Fruit fly (Drosophila melanogaster) whole organism, embryonic: ENCODE results near the gene VhaM9.7-c.

Experiments used
- Asciz ChIP-seq: fragments of 200-800 bp; sonication (Bioruptor generic); optimal IDR thresholded peaks from 2 replicates; lab custom pipeline; 2017; ENCODE audit warnings: missing biosample characterization, mild to moderate bottlenecking, missing genetic modification characterization, missing genetic modification reagents
- C15 ChIP-seq: fragments of 200-800 bp; sonication (Bioruptor generic); IDR thresholded peaks from 3 replicates; pipeline ENCODE4 v1.3.6; 2022; ENCODE audit warnings: missing biosample characterization, missing genetic modification characterization
- CG10321 ChIP-seq: fragments of 200-800 bp; sonication (Bioruptor generic); IDR thresholded peaks from 2 replicates; pipeline ENCODE4 v1.3.6; 2022; ENCODE audit warnings: missing biosample characterization, missing genetic modification characterization
- CG10959 ChIP-seq: fragments of 200-800 bp; sonication (Bioruptor generic); IDR thresholded peaks from 2 replicates; pipeline ENCODE4 v1.3.6; 2022; ENCODE audit warnings: missing biosample characterization, missing genetic modification characterization
- CG13624 ChIP-seq: fragments of 200-800 bp; sonication (Bioruptor generic); optimal IDR thresholded peaks from 2 replicates; lab custom pipeline; 2016; ENCODE audit warnings: missing biosample characterization, missing genetic modification characterization
- CG13894 ChIP-seq: fragments of 200-800 bp; sonication (Bioruptor generic); optimal IDR thresholded peaks from 3 replicates; lab custom pipeline; 2018; ENCODE audit warnings: missing biosample characterization, mild to moderate bottlenecking, missing genetic modification characterization, moderate library complexity
- CG15269 ChIP-seq: fragments of 200-800 bp; sonication (Bioruptor generic); optimal IDR thresholded peaks from 2 replicates; lab custom pipeline; 2018; ENCODE audit warnings: missing biosample characterization, mild to moderate bottlenecking, missing genetic modification characterization, moderate library complexity
- CG1647 ChIP-seq: fragments of 200-800 bp; sonication (Bioruptor generic); optimal IDR thresholded peaks from 3 replicates; lab custom pipeline; 2016; ENCODE audit warnings: missing biosample characterization, missing genetic modification characterization
- CG17328 ChIP-seq: fragments of 200-800 bp; sonication (Bioruptor generic); IDR thresholded peaks from 2 replicates; pipeline ENCODE4 v1.3.6; 2022; ENCODE audit warnings: missing biosample characterization, missing genetic modification characterization
- CG17361 ChIP-seq: fragments of 200-800 bp; sonication (Bioruptor generic); IDR thresholded peaks from 3 replicates; pipeline ENCODE4 v1.3.6; 2022; ENCODE audit warnings: missing biosample characterization, missing genetic modification characterization
- CG2129 ChIP-seq: fragments of 200-800 bp; sonication (Bioruptor generic); IDR thresholded peaks from 2 replicates; pipeline ENCODE4 v1.3.6; 2022; ENCODE audit warnings: missing biosample characterization, missing genetic modification characterization; ENCODE audit not compliant: partially characterized antibody
- CG2202 ChIP-seq: fragments of 200-800 bp; sonication (Bioruptor generic); optimal IDR thresholded peaks from 2 replicates; lab custom pipeline; 2018; ENCODE audit warnings: missing biosample characterization, mild to moderate bottlenecking, missing genetic modification characterization
- CG2678 ChIP-seq: fragments of 200-800 bp; sonication (Bioruptor generic); optimal IDR thresholded peaks from 3 replicates; lab custom pipeline; 2019; ENCODE audit warnings: missing biosample characterization, mild to moderate bottlenecking, missing genetic modification characterization, moderate library complexity
- CG32772 ChIP-seq: fragments of 200-800 bp; sonication (Bioruptor generic); IDR thresholded peaks from 2 replicates; pipeline ENCODE4 v1.3.6; 2022; ENCODE audit warnings: missing biosample characterization, missing genetic modification characterization
- CG33213 ChIP-seq: fragments of 200-800 bp; sonication (Bioruptor generic); optimal IDR thresholded peaks from 3 replicates; lab custom pipeline; 2016; ENCODE audit warnings: missing biosample characterization, missing genetic modification characterization
- CG3838 ChIP-seq: fragments of 200-800 bp; sonication (Bioruptor generic); optimal IDR thresholded peaks from 3 replicates; lab custom pipeline; 2016; ENCODE audit warnings: missing biosample characterization, missing genetic modification characterization
- CG3995 ChIP-seq: fragments of 200-800 bp; sonication (Bioruptor generic); optimal IDR thresholded peaks from 3 replicates; lab custom pipeline; 2016; ENCODE audit warnings: missing biosample characterization, missing genetic modification characterization
- CG4404 ChIP-seq: fragments of 200-800 bp; sonication (Bioruptor generic); IDR thresholded peaks from 2 replicates; pipeline ENCODE4 v1.3.6; 2022; ENCODE audit warnings: missing biosample characterization, missing genetic modification characterization
- CG4820 ChIP-seq: fragments of 200-800 bp; sonication (Bioruptor generic); optimal IDR thresholded peaks from 3 replicates; lab custom pipeline; 2016; ENCODE audit warnings: missing biosample characterization, missing genetic modification characterization
- CG6854 ChIP-seq: fragments of 200-800 bp; sonication (Bioruptor generic); optimal IDR thresholded peaks from 3 replicates; lab custom pipeline; 2017; ENCODE audit warnings: missing biosample characterization, mild to moderate bottlenecking, missing genetic modification characterization
- CG8359 ChIP-seq: fragments of 200-800 bp; sonication (Bioruptor generic); optimal IDR thresholded peaks from 2 replicates; lab custom pipeline; 2017; ENCODE audit warnings: missing biosample characterization, mild to moderate bottlenecking, missing genetic modification characterization, borderline replicate concordance
- Chrac-16 ChIP-seq: fragments of 200-800 bp; sonication (Bioruptor generic); optimal IDR thresholded peaks from 3 replicates; lab custom pipeline; 2016; ENCODE audit warnings: missing biosample characterization, missing genetic modification characterization
- D ChIP-seq, 2 experiments: fragments of 200-800 bp in 1 of 2; fragments of >200 bp in 1 of 2; sonication (Bioruptor generic) in 1 of 2; optimal IDR thresholded peaks; 2 replicates in 1 of 2; 3 replicates in 1 of 2; lab custom pipeline; 2017; ENCODE audit warnings: mild to moderate bottlenecking in 1 of 2, missing biosample characterization in 1 of 2, missing genetic modification characterization in 1 of 2, missing genetic modification reagents in 1 of 2
- D19A ChIP-seq: fragments of 200-800 bp; optimal IDR thresholded peaks from 3 replicates; lab custom pipeline; 2019; ENCODE audit warnings: missing biosample characterization, mild to moderate bottlenecking, missing genetic modification characterization, moderate library complexity
- Fer3 ChIP-seq: fragments of 200-800 bp; sonication (Bioruptor generic); optimal IDR thresholded peaks from 2 replicates; lab custom pipeline; 2018; ENCODE audit warnings: missing biosample characterization, mild to moderate bottlenecking, missing genetic modification characterization, moderate library complexity
- Gsc ChIP-seq: fragments of 200-800 bp; sonication (Bioruptor generic); IDR thresholded peaks from 2 replicates; pipeline ENCODE4 v1.3.6; 2022; ENCODE audit warnings: missing biosample characterization, missing genetic modification characterization
- MBD-R2 ChIP-seq: fragments of 200-800 bp; sonication (Bioruptor generic); IDR thresholded peaks from 2 replicates; pipeline ENCODE4 v1.3.6; 2022; ENCODE audit warnings: missing biosample characterization, missing genetic modification characterization
- Mad ChIP-seq: fragments of 200-800 bp; sonication (Bioruptor generic); optimal IDR thresholded peaks from 2 replicates; lab custom pipeline; 2016; ENCODE audit warnings: missing biosample characterization, missing genetic modification characterization
- Neu2 ChIP-seq: fragments of 200-800 bp; sonication (Bioruptor generic); optimal IDR thresholded peaks from 3 replicates; lab custom pipeline; 2016; ENCODE audit warnings: missing biosample characterization, missing genetic modification characterization, borderline replicate concordance
- Opbp ChIP-seq: fragments of 200-800 bp; sonication (Bioruptor generic); IDR thresholded peaks from 3 replicates; pipeline ENCODE4 v1.3.6; 2022; ENCODE audit warnings: missing biosample characterization, missing genetic modification characterization; ENCODE audit not compliant: partially characterized antibody
- Optix ChIP-seq: fragments of 200-800 bp; sonication (Bioruptor generic); IDR thresholded peaks from 3 replicates; pipeline ENCODE4 v1.3.6; 2022; ENCODE audit warnings: missing biosample characterization, missing genetic modification characterization
- PHDP ChIP-seq: fragments of 200-800 bp; sonication (Bioruptor generic); optimal IDR thresholded peaks from 3 replicates; lab custom pipeline; 2018; ENCODE audit warnings: missing biosample characterization, mild to moderate bottlenecking, missing genetic modification characterization, moderate library complexity
- Poxn ChIP-seq: fragments of 200-800 bp; sonication (Bioruptor generic); IDR thresholded peaks from 2 replicates; pipeline ENCODE4 v1.3.6; 2022; ENCODE audit warnings: missing biosample characterization, missing genetic modification characterization
- Spps ChIP-seq: fragments of 200-800 bp; sonication (Bioruptor generic); optimal IDR thresholded peaks from 2 replicates; lab custom pipeline; 2018; ENCODE audit warnings: missing biosample characterization, mild to moderate bottlenecking, missing genetic modification characterization
- Xbp1 ChIP-seq: fragments of 200-800 bp; sonication (Bioruptor generic); optimal IDR thresholded peaks from 3 replicates; lab custom pipeline; 2016; ENCODE audit warnings: missing biosample characterization, mild to moderate bottlenecking, missing genetic modification characterization
- bbx ChIP-seq: fragments of 200-800 bp; sonication (Bioruptor generic); IDR thresholded peaks from 2 replicates; pipeline ENCODE4 v1.3.6; 2022; ENCODE audit warnings: missing biosample characterization, missing genetic modification characterization; ENCODE audit not compliant: partially characterized antibody
- br ChIP-seq: fragments of >200 bp; optimal IDR thresholded peaks from 2 replicates; lab custom pipeline; 2017
- caup ChIP-seq: fragments of 200-800 bp; sonication (Bioruptor generic); optimal IDR thresholded peaks from 3 replicates; lab custom pipeline; 2017; ENCODE audit warnings: missing biosample characterization, mild to moderate bottlenecking, missing genetic modification characterization, moderate library complexity; ENCODE audit not compliant: severe bottlenecking
- danr ChIP-seq: fragments of 200-800 bp; sonication (Bioruptor generic); IDR thresholded peaks from 2 replicates; pipeline ENCODE4 v1.3.6; 2022; ENCODE audit warnings: missing biosample characterization, missing genetic modification characterization
- dimm ChIP-seq: fragments of 200-800 bp; sonication (Bioruptor generic); IDR thresholded peaks from 2 replicates; pipeline ENCODE4 v1.3.6; 2022; ENCODE audit warnings: missing biosample characterization, missing genetic modification characterization
- emc ChIP-seq: fragments of 200-800 bp; sonication (Bioruptor generic); optimal IDR thresholded peaks from 2 replicates; lab custom pipeline; 2016; ENCODE audit warnings: missing biosample characterization, missing genetic modification characterization
- gce ChIP-seq: fragments of 200-800 bp; sonication (Bioruptor generic); IDR thresholded peaks from 3 replicates; pipeline ENCODE4 v1.3.6; 2022; ENCODE audit warnings: missing biosample characterization, missing genetic modification characterization
- gro ChIP-seq: fragments of 200-800 bp; sonication (Bioruptor generic); optimal IDR thresholded peaks from 2 replicates; lab custom pipeline; 2016; ENCODE audit warnings: missing biosample characterization, missing genetic modification characterization
- her ChIP-seq: fragments of 200-800 bp; sonication (Bioruptor generic); optimal IDR thresholded peaks from 2 replicates; lab custom pipeline; 2016; ENCODE audit warnings: missing biosample characterization, missing genetic modification characterization
- luna ChIP-seq: fragments of 200-800 bp; sonication (Bioruptor generic); optimal IDR thresholded peaks from 2 replicates; lab custom pipeline; 2016; ENCODE audit warnings: missing biosample characterization, missing genetic modification characterization
- schlank ChIP-seq: fragments of 200-800 bp; sonication (Bioruptor generic); optimal IDR thresholded peaks from 2 replicates; lab custom pipeline; 2018; ENCODE audit warnings: missing biosample characterization, mild to moderate bottlenecking, missing genetic modification characterization
- sens-2 ChIP-seq: fragments of 200-800 bp; sonication (Bioruptor generic); IDR thresholded peaks from 2 replicates; pipeline ENCODE4 v1.3.6; 2022; ENCODE audit warnings: missing biosample characterization, missing genetic modification characterization
- sob ChIP-seq: fragments of 200-800 bp; sonication (Bioruptor generic); IDR thresholded peaks from 2 replicates; pipeline ENCODE4 v1.3.6; 2022; ENCODE audit warnings: missing biosample characterization, missing genetic modification characterization
- tx ChIP-seq: fragments of 200-800 bp; sonication (Bioruptor generic); optimal IDR thresholded peaks from 2 replicates; lab custom pipeline; 2016; ENCODE audit warnings: missing biosample characterization, missing genetic modification characterization
- yki ChIP-seq: fragments of >200 bp; optimal IDR thresholded peaks from 3 replicates; lab custom pipeline; 2018

Gene VhaM9.7-c

dm6 chr3L:4138804-4139521 is 47.7 kb downstream of the VhaM9.7-c start, which contains the start of the genes Rop and Ras64B (continued):
- TF ChIP-seq CG2678 (tag; lab: Kevin White, UChicago) (no peak), CG2129 (peak; percentile 45; the same call in 1 of the 2 replicates), Optix (GFP tag; lab: Robert Waterston, UW) (no peak), luna (GFP tag; lab: Kevin White, UChicago) (peak; percentile 32), Neu2 (GFP tag; lab: Kevin White, UChicago) (no peak), bbx (GFP tag; lab: Robert Waterston, UW) (peak; percentile 81), Gsc (GFP tag; lab: Robert Waterston, UW) (no peak), CG17361 (GFP tag; lab: Robert Waterston, UW) (0 out of 3 replicates have a peak, but pooled peaks have one; percentile 35), D (optimal IDR thresholded peaks at IDR 0.05; lab: Kevin White, UChicago) (no peak), D (GFP tag; optimal IDR thresholded peaks at IDR 0.05; lab: Kevin White, UChicago) (no peak), gce (GFP tag; lab: Robert Waterston, UW) (no peak; the same call in 2 of the 3 replicates), CG1647 (GFP tag; lab: Kevin White, UChicago) (peak; percentile 11), CG15269 (tag; lab: Kevin White, UChicago) (no peak), CG2202 (peak; percentile 12), C15 (GFP tag; lab: Robert Waterston, UW) (no peak), her (GFP tag; lab: Kevin White, UChicago) (peak; percentile 17), CG10959 (no peak), br (no peak), danr (no peak), Mad (GFP tag; lab: Kevin White, UChicago) (no peak), CG6854 (GFP tag; lab: Kevin White, UChicago) (no peak), Chrac-16 (GFP tag; lab: Kevin White, UChicago) (no peak), gro (GFP tag; lab: Kevin White, UChicago) (peak; percentile 53), yki (lab: Kevin White, UChicago) (no peak), Spps (tag; lab: Kevin White, UChicago) (no peak), dimm (no peak), Fer3 (tag; lab: Kevin White, UChicago) (no peak), CG8359 (GFP tag; lab: Kevin White, UChicago) (no peak), CG4820 (no peak), caup (peak; percentile 40), sob (no peak; the same call in none of the 2 replicates), CG17328 (GFP tag; lab: Robert Waterston, UW) (no peak), MBD-R2 (GFP tag; lab: Robert Waterston, UW) (peak; percentile 84), emc (GFP tag; lab: Kevin White, UChicago) (no peak), Opbp (GFP tag; lab: Robert Waterston, UW) (peak; percentile 92), Poxn (GFP tag; lab: Robert Waterston, UW) (no peak), CG13894 (tag; lab: Kevin White, UChicago) (peak; percentile 41), CG4404 (no peak), CG13624 (peak; percentile 43), Asciz (GFP tag; lab: Kevin White, UChicago) (no peak), CG33213 (GFP tag; lab: Kevin White, UChicago) (peak; percentile 78), CG3838 (no peak), CG3995 (no peak), D19A (tag; lab: Kevin White, UChicago) (no peak), schlank (no peak), PHDP (tag; lab: Kevin White, UChicago) (peak; percentile 47), tx (GFP tag; lab: Kevin White, UChicago) (no peak), CG32772 (GFP tag; lab: Robert Waterston, UW) (no peak; the same call in 1 of the 2 replicates), CG10321 (GFP tag; lab: Robert Waterston, UW) (no peak), Xbp1 (GFP tag; lab: Kevin White, UChicago) (peak; percentile 17), sens-2 (no peak)
